Worm (Caenorhabditis elegans) whole organism, L4 larva: ENCODE measurements around the gene ceeh-2.

Experiments
- F26F4.8 ChIP-seq: fragments of 200-800 bp; sonication (Bioruptor generic); conservative IDR thresholded peaks from 2 replicates; pipeline ENCODE4 v1.3.6; 2022; ENCODE audit warnings: missing genetic modification characterization, missing compliant biosample characterization
- F49E8.2 ChIP-seq: sonication (generic microtip); optimal IDR thresholded peaks from 2 replicates; lab custom pipeline; 2016; ENCODE audit warnings: missing compliant biosample characterization, mild to moderate bottlenecking, missing genetic modification characterization, borderline replicate concordance
- T20F7.1 ChIP-seq: fragments of 200-800 bp; sonication (Bioruptor generic); optimal IDR thresholded peaks from 2 replicates; lab custom pipeline; 2018; ENCODE audit warnings: mild to moderate bottlenecking, missing genetic modification characterization, missing compliant biosample characterization
- aha-1 ChIP-seq: fragments of 150-350 bp; peaks from one replicate; lab custom pipeline; 2014; ENCODE audit warnings: missing biosample characterization, missing genetic modification characterization
- attf-4 ChIP-seq: sonication (generic microtip); optimal IDR thresholded peaks from 3 replicates; lab custom pipeline; 2017; ENCODE audit warnings: missing biosample characterization, missing genetic modification characterization
- ceh-32 ChIP-seq: sonication (generic microtip); optimal IDR thresholded peaks from 2 replicates; lab custom pipeline; 2016; ENCODE audit warnings: mild to moderate bottlenecking, missing genetic modification characterization, missing compliant biosample characterization; ENCODE audit not compliant: poor library complexity
- ceh-44 ChIP-seq: fragments of 200-800 bp; sonication (Bioruptor generic); IDR thresholded peaks from 2 replicates; pipeline ENCODE4 v1.3.6; 2022; ENCODE audit warnings: missing genetic modification reagents, missing genetic modification characterization, missing compliant biosample characterization
- ceh-62 ChIP-seq: sonication (generic microtip); optimal IDR thresholded peaks from 2 replicates; lab custom pipeline; 2017; ENCODE audit warnings: missing biosample characterization, missing genetic modification characterization
- ceh-82 ChIP-seq: sonication (generic microtip); optimal IDR thresholded peaks from 2 replicates; lab custom pipeline; 2017; ENCODE audit warnings: missing biosample characterization, missing genetic modification characterization
- ces-1 ChIP-seq: fragments of 150-350 bp; sonication (generic microtip); optimal IDR thresholded peaks from 4 replicates; lab custom pipeline; 2014; ENCODE audit warnings: missing biosample characterization, missing genetic modification reagents, missing genetic modification characterization
- ctbp-1 ChIP-seq: fragments of 200-800 bp; sonication (Bioruptor generic); IDR thresholded peaks from 2 replicates; pipeline ENCODE4 v1.3.6; 2022; ENCODE audit warnings: missing genetic modification reagents, missing genetic modification characterization, missing compliant biosample characterization
- dmd-6 ChIP-seq: fragments of 200-800 bp; sonication (Bioruptor generic); IDR thresholded peaks from 2 replicates; pipeline ENCODE4 v1.3.6; 2022; ENCODE audit warnings: missing genetic modification reagents, missing genetic modification characterization, missing compliant biosample characterization
- dmd-8 ChIP-seq: fragments of 200-800 bp; sonication (Bioruptor generic); IDR thresholded peaks from 2 replicates; pipeline ENCODE4 v1.3.6; 2022; ENCODE audit warnings: missing genetic modification characterization, missing compliant biosample characterization
- dpl-1 ChIP-seq: fragments of 150-350 bp; optimal IDR thresholded peaks from 2 replicates; lab custom pipeline; 2014; ENCODE audit warnings: missing biosample characterization, missing genetic modification reagents, missing genetic modification characterization
- fkh-10 ChIP-seq: fragments of 150-350 bp; optimal IDR thresholded peaks from 2 replicates; lab custom pipeline; 2014; ENCODE audit warnings: missing biosample characterization, missing genetic modification reagents, missing genetic modification characterization
- hif-1 ChIP-seq, 2 experiments: sonication (generic microtip); optimal IDR thresholded peaks; 2 replicates each; lab custom pipeline; 2016 to 2017; ENCODE audit warnings: missing compliant biosample characterization in 2 of 2, missing genetic modification characterization in 2 of 2, missing genetic modification reagents in 2 of 2, missing genotype in 2 of 2, mild to moderate bottlenecking in 1 of 2
- hlh-11 ChIP-seq: fragments of 200-800 bp; sonication (Bioruptor generic); optimal IDR thresholded peaks from 2 replicates; lab custom pipeline; 2018; ENCODE audit warnings: mild to moderate bottlenecking, missing genetic modification characterization, missing compliant biosample characterization
- hlh-30 ChIP-seq: sonication (generic microtip); optimal IDR thresholded peaks from 2 replicates; lab custom pipeline; 2017; ENCODE audit warnings: antibody characterized with exemption, mild to moderate bottlenecking, missing genetic modification characterization, missing compliant biosample characterization; ENCODE audit not compliant: insufficient read depth
- hmg-1.1 ChIP-seq: fragments of 200-800 bp; sonication (Bioruptor generic); IDR thresholded peaks from 2 replicates; pipeline ENCODE4 v1.3.6; 2022; ENCODE audit warnings: missing genetic modification reagents, missing genetic modification characterization, missing compliant biosample characterization
- lin-13 ChIP-seq: fragments of 150-350 bp; optimal IDR thresholded peaks from 2 replicates; lab custom pipeline; 2014; ENCODE audit warnings: missing biosample characterization, missing genetic modification reagents, missing genetic modification characterization
- lin-15B ChIP-seq: fragments of 150-350 bp; sonication (generic microtip); optimal IDR thresholded peaks from 3 replicates; lab custom pipeline; 2014; ENCODE audit warnings: missing biosample characterization, missing genetic modification characterization
- lin-38 ChIP-seq: fragments of 200-800 bp; sonication (Bioruptor generic); IDR thresholded peaks from 2 replicates; pipeline ENCODE4 v1.3.6; 2022; ENCODE audit warnings: missing genetic modification reagents, missing genetic modification characterization, missing compliant biosample characterization
- lsy-2 ChIP-seq, 2 experiments: fragments of 150-350 bp in 1 of 2; sonication (generic microtip) in 1 of 2; optimal IDR thresholded peaks; 2 replicates each; lab custom pipeline; 2014 to 2017; ENCODE audit warnings: missing biosample characterization in 2 of 2, missing genetic modification characterization in 2 of 2
- mdl-1 ChIP-seq, 2 experiments: fragments of 150-350 bp in 1 of 2; sonication (generic microtip) in 1 of 2; optimal IDR thresholded peaks; 2 replicates each; lab custom pipeline; 2014 to 2017; ENCODE audit warnings: missing biosample characterization in 2 of 2, missing genetic modification characterization in 2 of 2
- mep-1 ChIP-seq: fragments of 150-350 bp; sonication (generic microtip); optimal IDR thresholded peaks from 3 replicates; lab custom pipeline; 2014; ENCODE audit warnings: missing biosample characterization, missing genetic modification characterization
- mxl-2 ChIP-seq: fragments of 200-800 bp; sonication (Bioruptor generic); conservative IDR thresholded peaks from 2 replicates; pipeline ENCODE4 v1.3.6; 2022; ENCODE audit warnings: missing genetic modification reagents, missing genetic modification characterization, missing compliant biosample characterization
- mxl-3 ChIP-seq: fragments of 200-800 bp; sonication (Bioruptor generic); optimal IDR thresholded peaks from 2 replicates; lab custom pipeline; 2018; ENCODE audit warnings: mild to moderate bottlenecking, missing genetic modification characterization, missing compliant biosample characterization
- nhr-11 ChIP-seq: fragments of 150-350 bp; optimal IDR thresholded peaks from 2 replicates; lab custom pipeline; 2014; ENCODE audit warnings: missing biosample characterization, missing genetic modification characterization
- nhr-111 ChIP-seq: fragments of 200-800 bp; sonication (Bioruptor generic); optimal IDR thresholded peaks from 2 replicates; lab custom pipeline; 2018; ENCODE audit warnings: mild to moderate bottlenecking, missing genetic modification characterization, missing compliant biosample characterization
- nhr-28 ChIP-seq: fragments of 150-350 bp; optimal IDR thresholded peaks from 2 replicates; lab custom pipeline; 2014; ENCODE audit warnings: missing biosample characterization, missing genetic modification characterization
- nhr-42 ChIP-seq: fragments of 200-800 bp; sonication (Bioruptor generic); IDR thresholded peaks from 2 replicates; pipeline ENCODE4 v1.3.6; 2022; ENCODE audit warnings: missing genetic modification characterization, missing compliant biosample characterization
- nhr-48 ChIP-seq: sonication (generic microtip); optimal IDR thresholded peaks from 2 replicates; lab custom pipeline; 2016; ENCODE audit warnings: mild to moderate bottlenecking, missing genetic modification characterization, missing compliant biosample characterization
- nhr-6 ChIP-seq: fragments of 150-350 bp; optimal IDR thresholded peaks from 2 replicates; lab custom pipeline; 2014; ENCODE audit warnings: missing biosample characterization, missing genetic modification characterization
- nhr-76 ChIP-seq: fragments of 150-350 bp; optimal IDR thresholded peaks from 2 replicates; lab custom pipeline; 2014; ENCODE audit warnings: missing biosample characterization, missing genetic modification characterization
- saeg-2 ChIP-seq: fragments of 200-800 bp; sonication (Bioruptor generic); IDR thresholded peaks from 2 replicates; pipeline ENCODE4 v1.3.6; 2022; ENCODE audit warnings: missing genetic modification reagents, missing genetic modification characterization, missing compliant biosample characterization
- snpc-4 ChIP-seq: fragments of 150-350 bp; optimal IDR thresholded peaks from 2 replicates; lab custom pipeline; 2014; ENCODE audit warnings: missing biosample characterization, missing genetic modification characterization
- spr-1 ChIP-seq: sonication (generic microtip); optimal IDR thresholded peaks from 2 replicates; lab custom pipeline; 2016; ENCODE audit warnings: mild to moderate bottlenecking, missing genetic modification characterization, missing compliant biosample characterization
- spr-3 ChIP-seq: fragments of 200-800 bp; sonication (Bioruptor generic); optimal IDR thresholded peaks from 2 replicates; lab custom pipeline; 2018; ENCODE audit warnings: mild to moderate bottlenecking, missing genetic modification characterization, missing compliant biosample characterization
- tra-1 ChIP-seq: fragments of 200-800 bp; sonication (Bioruptor generic); IDR thresholded peaks from 2 replicates; pipeline ENCODE4 v1.3.6; 2022; ENCODE audit warnings: missing genetic modification reagents, missing genetic modification characterization, missing compliant biosample characterization
- unc-130 ChIP-seq: sonication (generic microtip); optimal IDR thresholded peaks from 2 replicates; lab custom pipeline; 2016; ENCODE audit warnings: missing genetic modification reagents, missing genetic modification characterization, missing compliant biosample characterization
- unc-62 ChIP-seq, 3 experiments: fragments of 150-350 bp in 1 of 3; sonication (generic microtip); optimal IDR thresholded peaks in 2 of 3; peaks in 1 of 3; 1 replicate in 1 of 3; 2 replicates in 2 of 3; lab custom pipeline; 2014 to 2017; ENCODE audit warnings: missing biosample characterization in 3 of 3, missing genetic modification characterization in 3 of 3, missing genetic modification reagents in 3 of 3, missing genotype in 1 of 3
- ztf-7 ChIP-seq: fragments of 150-350 bp; optimal IDR thresholded peaks from 2 replicates; lab custom pipeline; 2014; ENCODE audit warnings: missing biosample characterization, missing genetic modification characterization

The ceeh-2 gene

DNA sequence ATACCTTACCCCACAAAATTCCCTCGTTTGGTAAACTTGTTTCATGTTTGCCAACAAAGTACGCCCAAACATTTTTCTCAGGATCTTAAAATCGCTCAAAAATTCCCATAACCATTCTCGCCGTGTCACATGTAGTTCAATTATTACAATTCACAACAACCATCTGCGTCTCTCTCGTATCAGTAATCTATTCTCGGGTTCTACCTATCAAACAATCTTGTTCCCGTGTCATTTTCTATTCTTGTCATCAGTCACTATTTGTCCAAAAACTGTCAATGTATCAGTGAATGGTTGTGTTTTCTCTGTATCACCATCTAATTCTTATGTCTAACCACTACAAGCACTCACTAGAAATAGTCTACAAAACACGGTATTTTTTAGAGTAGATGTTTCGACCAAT, 13.5 kb upstream of the ceeh-2 start (continued):
- TF ChIP-seq lin-38 (GFP tag; lab: Robert Waterston, UW) (no peak), dmd-6 (GFP tag; lab: Robert Waterston, UW) (peak; percentile 95), ceh-62 (tag; lab: Kevin White, UChicago) (no peak), hlh-30 (tag; lab: Kevin White, UChicago) (peak; percentile 82), mep-1 (tag; lab: Kevin White, UChicago) (peak; percentile 33), nhr-11 (tag; lab: Kevin White, UChicago) (no peak), mxl-3 (GFP tag; lab: Kevin White, UChicago) (peak; percentile 72), hif-1 (tag; optimal IDR thresholded peaks at IDR 0.05; lab: Kevin White, UChicago) (peak in 1 of 2 experiments; percentile 45), nhr-48 (peak; percentile 67), aha-1 (tag; lab: Kevin White, UChicago) (peak; percentile 1), ceh-32 (tag; lab: Kevin White, UChicago) (no peak), F49E8.2 (no peak), spr-1 (no peak), T20F7.1 (GFP tag; lab: Kevin White, UChicago) (peak; percentile 56), unc-62 (GFP tag; optimal IDR thresholded peaks at IDR 0.05 in 1 of 2; lab: Kevin White, UChicago) (peak in 1 of 2 experiments; percentile 42), unc-62 (tag; optimal IDR thresholded peaks at IDR 0.05; lab: Kevin White, UChicago) (no peak), lin-13 (GFP tag; lab: Kevin White, UChicago) (no peak), nhr-111 (GFP tag; lab: Kevin White, UChicago) (no peak)

DNA sequence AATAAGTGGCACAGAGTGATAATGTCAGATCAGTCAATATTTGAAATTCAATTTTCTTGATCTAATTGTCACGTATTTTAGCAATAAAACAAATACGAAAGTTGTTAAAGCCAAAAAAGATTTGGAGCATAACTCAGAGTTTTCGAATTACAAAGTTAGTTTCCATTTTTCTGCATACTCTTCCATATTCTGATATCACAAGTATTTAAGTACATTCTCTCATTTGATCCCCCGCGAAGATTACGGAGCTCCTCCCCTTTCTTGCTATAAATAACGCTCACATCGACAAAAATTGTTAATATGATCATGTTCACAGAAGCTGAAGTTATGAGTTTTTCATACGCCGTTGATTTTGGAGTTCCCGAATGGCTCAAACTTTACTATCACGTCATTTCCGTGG, 10.6 kb upstream of the ceeh-2 start, which contains the start of gene sri-20:
Gene sri-20, plus strand, starts transcription at position 301 of the 400 bp plus-strand sequence.
- no peak for TF ChIP-seq lsy-2 (tag; optimal IDR thresholded peaks at IDR 0.05; lab: Kevin White, UChicago)
- no peak for TF ChIP-seq tra-1 (GFP tag; lab: Robert Waterston, UW)
- no peak for TF ChIP-seq spr-3 (GFP tag; lab: Kevin White, UChicago)
- TF ChIP-seq saeg-2 (GFP tag; lab: Robert Waterston, UW), result no peak
- no peak for TF ChIP-seq dpl-1 (GFP tag; lab: Kevin White, UChicago)
- TF ChIP-seq mxl-3 (GFP tag; lab: Kevin White, UChicago), result no peak
- no peak for TF ChIP-seq ctbp-1 (GFP tag; lab: Robert Waterston, UW)
- TF ChIP-seq snpc-4 (tag; lab: Kevin White, UChicago), result no peak
- TF ChIP-seq mxl-2, result no peak
- TF ChIP-seq lin-15B (tag; lab: Kevin White, UChicago), result no peak
- no peak for TF ChIP-seq F26F4.8
- no peak for TF ChIP-seq lin-38 (GFP tag; lab: Robert Waterston, UW)
- TF ChIP-seq attf-4 (tag; lab: Kevin White, UChicago), result no peak
- no peak for TF ChIP-seq ceh-44 (GFP tag; lab: Robert Waterston, UW)

- TF ChIP-seq nhr-76 (tag; lab: Kevin White, UChicago) (no peak), unc-62 (GFP tag; optimal IDR thresholded peaks at IDR 0.05 in 1 of 2; lab: Kevin White, UChicago) (peak in 1 of 2 experiments; percentile 93), unc-62 (tag; optimal IDR thresholded peaks at IDR 0.05; lab: Kevin White, UChicago) (no peak), dmd-8 (no peak), ces-1 (no peak)
- TF ChIP-seq, all 104 proteins: peak for 1
Measured at ce11 chrV:10363834-10364233, 6.1 kb upstream of the ceeh-2 start.

DNA sequence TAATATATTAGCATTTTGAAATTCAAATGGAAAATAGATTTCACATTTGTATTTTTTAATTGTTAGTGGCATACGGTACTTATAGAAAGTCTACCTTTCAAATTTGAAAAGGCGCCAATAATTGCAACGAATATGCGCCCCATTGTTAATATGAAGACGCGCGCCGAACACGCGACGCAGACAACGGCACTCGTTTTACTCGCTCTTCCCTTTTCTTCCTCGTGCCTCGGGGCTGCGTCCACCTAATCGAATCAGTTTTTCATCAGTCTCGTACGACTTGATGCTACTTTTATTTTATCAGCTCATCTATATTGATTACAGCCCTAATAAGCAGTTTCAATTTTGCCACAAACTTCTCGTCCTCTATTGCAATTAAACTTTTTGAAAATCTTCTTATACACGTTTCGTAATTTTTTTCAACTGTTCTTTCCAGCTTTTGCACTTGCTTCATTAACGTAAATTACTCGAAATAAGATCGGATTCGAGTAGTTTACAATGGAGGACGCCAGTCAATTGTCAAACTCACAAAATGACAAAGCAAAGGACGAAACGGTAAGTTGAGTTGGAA, 4.2 kb upstream of the ceeh-2 start, which contains the start of gene cash-1:
Gene cash-1, plus strand, starts transcription at position 432 of the 568 bp plus-strand sequence.
- TF ChIP-seq F49E8.2 (no peak), mdl-1 (tag; optimal IDR thresholded peaks at IDR 0.05; lab: Kevin White, UChicago) (peak in 1 of 2 experiments; percentile 82), nhr-42 (no peak), ztf-7 (tag; lab: Kevin White, UChicago) (peak; percentile 13), hlh-30 (tag; lab: Kevin White, UChicago) (peak; percentile 93), nhr-11 (tag; lab: Kevin White, UChicago) (no peak), hif-1 (tag; optimal IDR thresholded peaks at IDR 0.05; lab: Kevin White, UChicago) (peak in 1 of 2 experiments; percentile 63), mep-1 (tag; lab: Kevin White, UChicago) (peak; percentile 66), ces-1 (peak; percentile 65), dmd-6 (GFP tag; lab: Robert Waterston, UW) (peak; percentile 56), mxl-3 (GFP tag; lab: Kevin White, UChicago) (peak; percentile 83), hlh-11 (tag; lab: Kevin White, UChicago) (peak; percentile 75), nhr-6 (peak; percentile 65), lin-38 (GFP tag; lab: Robert Waterston, UW) (peak; percentile 89), ceh-82 (no peak), unc-62 (GFP tag; optimal IDR thresholded peaks at IDR 0.05 in 1 of 2; lab: Kevin White, UChicago) (peak in 1 of 2 experiments; percentile 61), unc-62 (tag; optimal IDR thresholded peaks at IDR 0.05; lab: Kevin White, UChicago) (no peak), hmg-1.1 (peak; percentile 41; the same call in 1 of the 2 replicates), unc-130 (GFP tag; lab: Kevin White, UChicago) (peak; percentile 20), fkh-10 (GFP tag; lab: Kevin White, UChicago) (peak; percentile 6), nhr-28 (tag; lab: Kevin White, UChicago) (peak; percentile 38), lsy-2 (tag; optimal IDR thresholded peaks at IDR 0.05; lab: Kevin White, UChicago) (peak in 1 of 2 experiments; percentile 72), dpl-1 (GFP tag; lab: Kevin White, UChicago) (peak; percentile 81)
